Worm (Caenorhabditis elegans) whole organism, midembryonic: Measurements from ENCODE around the gene K02E7.1.

Experiments used
- T22C8.4 ChIP-seq: fragments of 200-800 bp; sonication (Bioruptor generic); IDR thresholded peaks from 2 replicates; pipeline ENCODE4 v1.3.6; 2022; ENCODE audit warnings: missing genetic modification characterization, missing compliant biosample characterization
- cog-1 ChIP-seq: sonication (generic microtip); optimal IDR thresholded peaks from 2 replicates; lab custom pipeline; 2016; ENCODE audit warnings: missing genetic modification characterization, missing compliant biosample characterization
- flt-1 ChIP-seq: fragments of 200-800 bp; sonication (Bioruptor generic); IDR thresholded peaks from 2 replicates; pipeline ENCODE4 v1.3.6; 2022; ENCODE audit warnings: missing genetic modification characterization, missing compliant biosample characterization
- klf-2 ChIP-seq: fragments of 200-800 bp; sonication (Bioruptor generic); conservative IDR thresholded peaks from 2 replicates; pipeline ENCODE4 v1.3.6; 2022; ENCODE audit warnings: missing genetic modification reagents, missing genetic modification characterization, missing compliant biosample characterization
- med-1 ChIP-seq: sonication (generic microtip); optimal IDR thresholded peaks from 2 replicates; lab custom pipeline; 2017; ENCODE audit warnings: missing genetic modification characterization, mild to moderate bottlenecking, missing compliant biosample characterization, antibody characterized with exemption, missing genetic modification reagents; ENCODE audit not compliant: insufficient read depth
- ref-1 ChIP-seq: fragments of 200-800 bp; sonication (Bioruptor generic); conservative IDR thresholded peaks from 2 replicates; pipeline ENCODE4 v1.3.6; 2022; ENCODE audit warnings: missing genetic modification reagents, missing genetic modification characterization, missing compliant biosample characterization
- tab-1 ChIP-seq: fragments of 200-800 bp; sonication (Bioruptor generic); IDR thresholded peaks from 2 replicates; pipeline ENCODE4 v1.3.6; 2022; ENCODE audit warnings: missing genetic modification characterization, missing compliant biosample characterization
- ztf-23 ChIP-seq: fragments of 200-800 bp; sonication (Bioruptor generic); IDR thresholded peaks from 2 replicates; pipeline ENCODE4 v1.3.6; 2022; ENCODE audit warnings: missing genetic modification reagents, missing genetic modification characterization, missing compliant biosample characterization
- ztf-29 ChIP-seq: fragments of 200-800 bp; sonication (Bioruptor generic); IDR thresholded peaks from 2 replicates; pipeline ENCODE4 v1.3.6; 2022; ENCODE audit warnings: missing genetic modification reagents, missing genetic modification characterization, missing compliant biosample characterization

DNA sequence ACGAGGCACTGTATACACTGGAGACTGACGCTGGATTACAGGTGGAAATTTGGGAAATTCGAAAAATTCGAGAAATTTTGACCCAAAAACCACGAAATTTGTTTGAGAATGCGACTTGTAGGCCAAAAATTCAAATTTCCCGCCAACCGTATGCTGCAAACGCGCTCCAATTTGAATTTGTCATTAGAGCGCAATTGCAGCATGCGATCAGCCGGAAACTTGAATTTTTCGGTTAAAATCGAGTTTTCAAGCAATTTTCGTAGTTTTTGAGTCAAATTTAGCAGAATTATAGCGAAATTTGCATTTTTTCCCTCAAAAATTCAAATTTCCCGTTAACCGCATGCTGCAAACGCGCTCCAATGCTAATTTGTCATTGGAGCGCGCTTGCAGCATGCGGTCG, 47.3 kb downstream of the K02E7.1 start:
- no peak for TF ChIP-seq tab-1 (GFP tag; lab: Robert Waterston, UW)
- TF ChIP-seq flt-1 (GFP tag; lab: Robert Waterston, UW), result no peak
- TF ChIP-seq ztf-23 (GFP tag; lab: Robert Waterston, UW), result no peak
- TF ChIP-seq T22C8.4 (GFP tag; lab: Robert Waterston, UW), result no peak
- TF ChIP-seq cog-1 (tag; lab: Kevin White, UChicago), result no peak
- no peak for TF ChIP-seq klf-2 (GFP tag; lab: Robert Waterston, UW)
- TF ChIP-seq ref-1 (GFP tag; lab: Robert Waterston, UW), result no peak
- TF ChIP-seq ztf-29 (GFP tag; lab: Robert Waterston, UW), result no peak
- TF ChIP-seq med-1 (GFP tag; lab: Kevin White, UChicago), result no peak
